Worm (Caenorhabditis elegans) whole organism, L2 larva: ENCODE data around the gene elt-3.
A peak's percentile ranks its signal among the peaks of the same experiment; 100 is the strongest.

Experiments used
- ama-1 ChIP-seq: fragments of 150-350 bp; optimal IDR thresholded peaks from 2 replicates; lab custom pipeline; 2018; ENCODE audit warnings: inconsistent platforms
- blmp-1 ChIP-seq: sonication (generic microtip); optimal IDR thresholded peaks from 2 replicates; lab custom pipeline; 2017; ENCODE audit warnings: missing genetic modification characterization, mild to moderate bottlenecking, missing compliant biosample characterization, antibody characterized with exemption, moderate library complexity; ENCODE audit not compliant: insufficient read depth
- ceh-82 ChIP-seq: fragments of 150-350 bp; optimal IDR thresholded peaks from 2 replicates; lab custom pipeline; 2014; ENCODE audit warnings: missing biosample characterization, missing genetic modification characterization
- gmeb-1 ChIP-seq: fragments of 150-350 bp; optimal IDR thresholded peaks from 2 replicates; lab custom pipeline; 2014; ENCODE audit warnings: missing biosample characterization, missing genetic modification characterization
- lin-13 ChIP-seq: fragments of 150-350 bp; optimal IDR thresholded peaks from 2 replicates; lab custom pipeline; 2014; ENCODE audit warnings: missing biosample characterization, missing genetic modification reagents, missing genetic modification characterization
- lin-39 ChIP-seq: fragments of 150-350 bp; optimal IDR thresholded peaks from 2 replicates; lab custom pipeline; 2014; ENCODE audit warnings: missing biosample characterization, missing genetic modification reagents, missing genetic modification characterization
- lsy-2 ChIP-seq, 2 experiments: fragments of 150-350 bp in 1 of 2; sonication (generic microtip) in 1 of 2; optimal IDR thresholded peaks; 2 replicates each; lab custom pipeline; 2014 to 2017; ENCODE audit warnings: missing biosample characterization in 2 of 2, missing genetic modification characterization in 2 of 2
- mbf-1 ChIP-seq: sonication (generic microtip); optimal IDR thresholded peaks from 2 replicates; lab custom pipeline; 2017; ENCODE audit warnings: missing biosample characterization, missing genetic modification characterization
- nhr-6 ChIP-seq: fragments of 150-350 bp; optimal IDR thresholded peaks from 2 replicates; lab custom pipeline; 2014; ENCODE audit warnings: missing biosample characterization, missing genetic modification characterization
- peb-1 ChIP-seq: fragments of 150-350 bp; optimal IDR thresholded peaks from 2 replicates; lab custom pipeline; 2014; ENCODE audit warnings: missing biosample characterization, missing genetic modification characterization
- sma-3 ChIP-seq: sonication (generic microtip); optimal IDR thresholded peaks from 2 replicates; lab custom pipeline; 2016; ENCODE audit warnings: missing genetic modification reagents, missing genetic modification characterization, missing compliant biosample characterization

ce11 chrX:13973769-13974168 is 39.1 kb downstream of the elt-3 start:
- no peak for TF ChIP-seq mbf-1 (tag; lab: Kevin White, UChicago)
- no peak for TF ChIP-seq lin-39 (tag; lab: Kevin White, UChicago)
- TF ChIP-seq lin-13 (GFP tag; lab: Kevin White, UChicago), result no peak
- TF ChIP-seq gmeb-1 (tag; lab: Kevin White, UChicago), result no peak
- no peak for TF ChIP-seq nhr-6 (tag; lab: Kevin White, UChicago)
- no peak for TF ChIP-seq peb-1
- no peak for TF ChIP-seq sma-3
- peak in 1 of 2 experiments; percentile 51 for TF ChIP-seq lsy-2 (tag; optimal IDR thresholded peaks at IDR 0.05; lab: Kevin White, UChicago)
- TF ChIP-seq ceh-82 (tag; lab: Kevin White, UChicago), result no peak
- TF ChIP-seq ama-1 (lab: Kevin White, UChicago), result no peak
- no peak for TF ChIP-seq blmp-1 (tag; lab: Kevin White, UChicago)
